Worm (Caenorhabditis elegans): Measurements from ENCODE around the gene ttr-13.
A peak's percentile ranks its signal among the peaks of the same experiment; 100 is the strongest.

Gene ttr-13

DNA sequence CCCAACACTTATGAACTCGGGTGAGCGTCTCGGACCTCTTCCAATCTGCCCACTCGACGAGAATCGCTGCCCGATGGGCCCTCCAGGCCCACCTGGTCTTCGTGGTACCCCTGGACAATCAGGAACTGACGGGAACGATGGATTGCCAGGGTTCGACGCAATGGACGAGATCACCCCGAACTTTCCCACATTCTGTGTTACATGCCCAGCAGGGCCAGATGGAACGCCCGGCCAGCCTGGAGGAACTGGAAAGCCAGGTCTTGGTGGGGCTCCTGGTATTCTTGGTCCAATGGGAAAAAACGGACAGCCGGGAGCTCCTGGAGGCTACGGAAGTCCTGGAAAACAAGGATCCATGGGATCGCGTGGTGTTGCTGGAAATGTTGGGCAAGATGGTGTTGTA, 36.1 kb downstream of the ttr-13 start:
- TF ChIP-seq unc-86 (tag; optimal IDR thresholded peaks at IDR 0.05) = no peak
- TF ChIP-seq elt-4 (tag; optimal IDR thresholded peaks at IDR 0.05) = peak; percentile 87
- TF ChIP-seq ceh-31 (tag; optimal IDR thresholded peaks at IDR 0.05) = peak; percentile 7

DNA sequence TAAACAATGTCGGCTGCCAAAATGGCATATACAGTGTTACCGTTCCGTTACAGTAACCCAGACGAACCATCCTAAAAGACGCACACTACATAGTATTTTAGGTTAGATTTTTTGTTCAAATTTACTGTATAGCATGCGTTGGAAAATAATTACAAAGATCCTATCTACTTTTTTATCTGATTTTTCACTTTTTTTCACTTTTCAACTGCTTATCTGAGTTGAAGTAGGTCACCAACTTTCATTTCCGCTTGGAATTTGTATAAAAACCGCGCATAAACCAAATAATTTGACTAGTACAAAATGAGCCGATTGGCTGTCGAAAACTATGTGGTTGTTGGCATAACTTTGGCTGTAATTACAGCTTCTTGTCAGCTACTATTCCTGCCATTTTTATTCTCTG, 37.0 kb downstream of the ttr-13 start, which contains the start of gene col-163:
TSS of gene col-163 (plus strand) at position 301 of the 400 bp plus-strand sequence.
- TF ChIP-seq syd-9 (tag; optimal IDR thresholded peaks at IDR 0.05) = no peak
- no peak for TF ChIP-seq npax-4 (tag; optimal IDR thresholded peaks at IDR 0.05)
- no peak for TF ChIP-seq T23F11.4 (GFP tag; optimal IDR thresholded peaks at IDR 0.05)
- TF ChIP-seq elt-4 (tag; optimal IDR thresholded peaks at IDR 0.05) = no peak
- TF ChIP-seq Y22D7AL.16 (tag; optimal IDR thresholded peaks at IDR 0.05) = no peak
- no peak for TF ChIP-seq ceh-2 (tag; optimal IDR thresholded peaks at IDR 0.05)
- TF ChIP-seq pha-2 (tag; optimal IDR thresholded peaks at IDR 0.05) = no peak
- no peak for TF ChIP-seq unc-42 (tag; optimal IDR thresholded peaks at IDR 0.05)
- TF ChIP-seq ceh-19 (GFP tag; optimal IDR thresholded peaks at IDR 0.05) = no peak
- TF ChIP-seq pax-1 (tag; optimal IDR thresholded peaks at IDR 0.05) = no peak
- TF ChIP-seq eyg-1 (tag; optimal IDR thresholded peaks at IDR 0.05) = no peak
- no peak for TF ChIP-seq ceh-31 (tag; optimal IDR thresholded peaks at IDR 0.05)
- no peak for TF ChIP-seq tbx-7 (tag; optimal IDR thresholded peaks at IDR 0.05)
- no peak for TF ChIP-seq zip-5 (tag; optimal IDR thresholded peaks at IDR 0.05)
- TF ChIP-seq ceh-48 (tag; optimal IDR thresholded peaks at IDR 0.05) = no peak

DNA sequence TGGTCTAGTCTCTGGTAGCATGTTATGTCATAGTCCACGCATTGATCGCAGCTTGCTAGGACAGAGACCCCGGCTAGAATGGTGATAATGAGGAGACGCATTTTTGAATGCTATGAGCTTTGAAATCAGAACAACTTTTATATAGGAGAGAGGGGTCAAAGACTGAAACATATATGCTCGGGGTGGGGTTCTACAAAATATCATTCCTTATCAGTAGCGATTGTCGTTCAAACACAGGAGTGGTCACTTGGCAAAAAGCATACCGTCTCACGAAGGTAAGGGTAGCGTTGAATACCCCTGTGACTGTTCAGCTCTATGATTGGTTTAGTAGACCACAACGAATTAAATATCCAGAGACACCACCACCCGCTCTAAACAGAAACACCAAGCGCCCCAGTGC, 39.7 kb downstream of the ttr-13 start, which contains the start of gene F46B3.1:
TSS of gene F46B3.1 (minus strand) at position 101 of the 400 bp plus-strand sequence.
- no peak for TF ChIP-seq ref-2 (tag; optimal IDR thresholded peaks at IDR 0.05)
- no peak for TF ChIP-seq ahr-1 (tag; optimal IDR thresholded peaks at IDR 0.05)
- no peak for TF ChIP-seq lim-6 (tag; optimal IDR thresholded peaks at IDR 0.05)
- TF ChIP-seq hlh-30 (tag; optimal IDR thresholded peaks at IDR 0.05; ENCODE audit: insufficient read depth) = no peak
- TF ChIP-seq ceh-18 (tag; optimal IDR thresholded peaks at IDR 0.05) = no peak
- no peak for TF ChIP-seq eyg-1 (tag; optimal IDR thresholded peaks at IDR 0.05)
- TF ChIP-seq fkh-10 (GFP tag; optimal IDR thresholded peaks at IDR 0.05) = no peak
- no peak for TF ChIP-seq ceh-30 (tag; optimal IDR thresholded peaks at IDR 0.05)
- no peak for TF ChIP-seq tbx-2 (tag; optimal IDR thresholded peaks at IDR 0.05)
- TF ChIP-seq Y22D7AL.16 (tag; optimal IDR thresholded peaks at IDR 0.05) = no peak
- TF ChIP-seq syd-9 (tag; optimal IDR thresholded peaks at IDR 0.05) = no peak
- TF ChIP-seq pag-3 (tag; optimal IDR thresholded peaks at IDR 0.05; ENCODE audit: borderline replicate concordance) = no peak
- TF ChIP-seq elt-2 (tag; optimal IDR thresholded peaks at IDR 0.05) = no peak
- no peak for TF ChIP-seq K09A11.1 (tag; optimal IDR thresholded peaks at IDR 0.05; ENCODE audit: insufficient read depth)
- TF ChIP-seq dve-1 (tag; optimal IDR thresholded peaks at IDR 0.05) = no peak
- no peak for TF ChIP-seq hlh-15 (tag; optimal IDR thresholded peaks at IDR 0.05)
- TF ChIP-seq rnt-1 (tag; optimal IDR thresholded peaks at IDR 0.05) = no peak
- TF ChIP-seq ceh-9 (tag; optimal IDR thresholded peaks at IDR 0.05) = no peak
- TF ChIP-seq lin-11 (tag; optimal IDR thresholded peaks at IDR 0.05) = no peak

DNA sequence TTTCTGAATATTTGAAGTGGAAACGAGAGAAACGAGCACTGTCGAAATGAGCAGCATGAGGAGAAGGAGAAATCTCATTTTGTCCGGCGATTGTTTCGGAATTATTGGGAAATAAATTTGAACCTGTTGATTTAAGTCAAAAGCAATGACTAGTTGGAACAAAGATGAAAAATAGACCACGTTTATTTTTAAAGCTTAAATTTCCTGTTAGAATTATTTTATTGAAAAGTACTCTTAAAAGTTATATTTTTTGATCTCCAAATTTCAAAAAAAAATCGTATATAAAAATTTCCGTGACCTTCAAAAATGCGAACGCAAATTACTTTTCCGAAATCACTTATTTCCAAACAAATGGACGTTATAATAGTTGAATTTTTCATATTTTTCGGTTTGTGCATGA, 41.1 kb downstream of the ttr-13 start, which contains the start of gene F26F2.11:
TSS of gene F26F2.11 (minus strand) at position 101 of the 400 bp plus-strand sequence.
- no peak for TF ChIP-seq zip-5 (tag; optimal IDR thresholded peaks at IDR 0.05)
- TF ChIP-seq pax-1 (tag; optimal IDR thresholded peaks at IDR 0.05) = no peak
- no peak for TF ChIP-seq dve-1 (tag; optimal IDR thresholded peaks at IDR 0.05)
- TF ChIP-seq ttx-3 (tag; optimal IDR thresholded peaks at IDR 0.05) = no peak
- no peak for TF ChIP-seq hlh-13 (GFP tag; optimal IDR thresholded peaks at IDR 0.05)
- TF ChIP-seq ets-4 (tag; optimal IDR thresholded peaks at IDR 0.05) = no peak
- TF ChIP-seq elt-2 (tag; optimal IDR thresholded peaks at IDR 0.05) = no peak
- TF ChIP-seq hlh-6 (tag; optimal IDR thresholded peaks at IDR 0.05) = no peak
- TF ChIP-seq fax-1 (tag; optimal IDR thresholded peaks at IDR 0.05) = no peak
